Worm (Caenorhabditis elegans) whole organism, midembryonic: ENCODE measurements around the gene tag-30.

Experiments used
- T22C8.4 ChIP-seq: fragments of 200-800 bp; sonication (Bioruptor generic); IDR thresholded peaks from 2 replicates; pipeline ENCODE4 v1.3.6; 2022; ENCODE audit warnings: missing genetic modification characterization, missing compliant biosample characterization
- flt-1 ChIP-seq: fragments of 200-800 bp; sonication (Bioruptor generic); IDR thresholded peaks from 2 replicates; pipeline ENCODE4 v1.3.6; 2022; ENCODE audit warnings: missing genetic modification characterization, missing compliant biosample characterization
- med-1 ChIP-seq: sonication (generic microtip); optimal IDR thresholded peaks from 2 replicates; lab custom pipeline; 2017; ENCODE audit warnings: missing genetic modification characterization, mild to moderate bottlenecking, missing compliant biosample characterization, antibody characterized with exemption, missing genetic modification reagents; ENCODE audit not compliant: insufficient read depth

- TF ChIP-seq med-1 (GFP tag; lab: Kevin White, UChicago) (no peak), flt-1 (GFP tag; lab: Robert Waterston, UW) (no peak), T22C8.4 (GFP tag; lab: Robert Waterston, UW) (no peak)
These were observed 45.4 kb upstream of the tag-30 start for ce11 chrIV:11900399-11900798.
